Worm (Caenorhabditis elegans): ENCODE results near the gene set-14.
A peak's percentile ranks its signal among the peaks of the same experiment; 100 is the strongest.

set-14 gene

DNA sequence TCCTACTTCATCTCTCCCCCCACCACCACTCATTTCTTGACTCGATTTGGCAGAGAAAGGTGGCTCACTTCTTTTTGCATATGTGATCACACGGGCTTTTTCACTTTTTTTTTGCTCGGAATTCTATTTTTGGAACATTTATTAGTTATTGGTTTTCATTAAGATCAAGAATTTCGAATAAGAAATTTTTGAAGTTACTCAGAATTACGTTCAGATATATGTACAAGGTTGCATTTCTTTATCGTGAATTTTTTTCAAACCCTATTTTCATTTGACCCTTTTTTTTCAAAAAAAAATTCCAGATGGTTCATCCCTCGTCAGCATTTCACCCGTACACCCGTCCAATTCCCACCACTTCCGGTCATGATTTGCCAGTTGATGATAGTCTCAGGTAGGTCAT is 9.3 kb upstream of the set-14 start, which contains the start of gene ceh-62:
ceh-62 (plus strand) TSS at position 301 of the 400 bp plus-strand sequence.
- TF ChIP-seq aha-1 (tag) (peak; percentile 74), nhr-28 (tag; optimal IDR thresholded peaks at IDR 0.05) (no peak)

DNA sequence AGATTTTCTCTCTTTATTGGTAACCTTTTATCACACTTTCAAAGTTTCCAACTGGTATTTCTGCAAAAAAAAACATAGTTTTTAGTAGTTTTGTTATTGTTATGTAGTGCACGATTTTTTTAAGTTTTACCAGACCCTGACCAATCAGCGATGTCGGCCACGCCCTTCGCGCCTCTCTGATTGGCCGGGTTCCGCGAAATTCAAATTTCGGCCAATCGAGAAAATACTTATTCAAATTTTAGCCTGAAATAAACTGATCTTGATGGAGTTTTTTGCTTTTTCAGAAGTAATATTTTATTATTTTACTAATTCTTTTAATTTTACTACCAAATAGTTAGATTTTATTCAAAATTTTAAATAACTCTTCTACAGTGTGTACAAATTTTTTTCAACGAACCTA is 8.8 kb upstream of the set-14 start:
- no peak for TF ChIP-seq egl-27 (tag; optimal IDR thresholded peaks at IDR 0.05)
- TF ChIP-seq mdt-29 (GFP tag; IDR thresholded peaks at IDR 0.05), result no peak
- no peak for TF ChIP-seq tag-97 (GFP tag; IDR thresholded peaks at IDR 0.05)
- TF ChIP-seq tra-1 (GFP tag; IDR thresholded peaks at IDR 0.05), result no peak
- TF ChIP-seq F10B5.3 (tag; optimal IDR thresholded peaks at IDR 0.05), result no peak
- no peak for TF ChIP-seq nhr-10 (tag; optimal IDR thresholded peaks at IDR 0.05)
- no peak for TF ChIP-seq ceh-62 (tag; optimal IDR thresholded peaks at IDR 0.05)
- TF ChIP-seq daf-12 (tag; optimal IDR thresholded peaks at IDR 0.05), result no peak
- TF ChIP-seq T20F7.1 (GFP tag; optimal IDR thresholded peaks at IDR 0.05), result no peak
- no peak for TF ChIP-seq attf-4 (tag; optimal IDR thresholded peaks at IDR 0.05)
- TF ChIP-seq aha-1 (tag), result no peak

DNA sequence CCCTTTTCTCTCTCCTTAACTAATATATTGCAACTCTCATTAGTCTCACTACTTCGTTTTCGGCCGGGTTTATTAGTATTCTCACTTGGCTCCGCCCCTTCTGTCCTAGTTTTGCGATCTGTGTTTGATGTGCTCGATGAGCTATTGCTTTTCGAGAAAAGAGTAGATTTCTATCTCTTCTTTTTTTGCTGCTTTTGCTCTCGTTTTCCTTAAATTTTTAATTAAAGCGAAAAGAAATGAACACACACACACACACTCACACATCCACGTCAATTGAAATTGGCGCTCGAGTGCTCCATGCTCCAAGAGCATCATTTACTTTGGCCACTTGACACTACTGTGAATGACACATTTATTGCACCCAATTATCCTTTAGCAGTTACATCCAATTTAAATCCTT is 8.3 kb upstream of the set-14 start:
- TF ChIP-seq hif-1 (tag; optimal IDR thresholded peaks at IDR 0.05) (no peak), jun-1 (tag; optimal IDR thresholded peaks at IDR 0.05) (no peak), unc-39 (tag; optimal IDR thresholded peaks at IDR 0.05) (no peak), ztf-7 (tag; optimal IDR thresholded peaks at IDR 0.05) (no peak), gei-8 (GFP tag; optimal IDR thresholded peaks at IDR 0.05) (no peak), fos-1 (tag; optimal IDR thresholded peaks at IDR 0.05) (no peak), egl-27 (tag; optimal IDR thresholded peaks at IDR 0.05) (no peak), tag-97 (GFP tag; IDR thresholded peaks at IDR 0.05) (no peak), hlh-30 (tag; optimal IDR thresholded peaks at IDR 0.05; ENCODE audit: insufficient read depth) (no peak), Y105C5A.15 (GFP tag; IDR thresholded peaks at IDR 0.05) (no peak), nhr-42 (GFP tag; IDR thresholded peaks at IDR 0.05) (no peak), dmd-8 (GFP tag; IDR thresholded peaks at IDR 0.05) (no peak), hlh-11 (tag; optimal IDR thresholded peaks at IDR 0.05) (no peak), F49E8.2 (tag; optimal IDR thresholded peaks at IDR 0.05; ENCODE audit: borderline replicate concordance) (no peak), vab-7 (GFP tag; IDR thresholded peaks at IDR 0.05) (no peak), spr-3 (GFP tag; optimal IDR thresholded peaks at IDR 0.05) (no peak)

DNA sequence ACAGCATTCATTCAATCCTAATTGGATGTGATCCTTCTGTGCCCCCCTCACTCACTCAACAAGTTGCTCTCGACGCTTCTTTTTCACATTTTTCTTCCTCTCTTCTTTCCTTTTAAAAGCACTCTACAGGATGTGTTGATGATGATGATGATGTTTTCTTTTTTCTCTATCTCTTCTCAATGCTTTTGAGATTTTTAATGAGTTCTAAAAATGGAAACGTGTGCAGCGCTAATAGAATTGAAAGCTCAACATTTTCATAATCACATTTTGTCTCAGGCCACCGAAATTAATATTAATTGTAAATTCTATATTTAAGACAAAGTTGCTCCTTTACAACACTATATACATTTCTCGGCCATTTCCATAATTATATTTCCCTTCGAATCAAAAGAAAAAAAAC is 4.1 kb upstream of the set-14 start:
- TF ChIP-seq php-3 (GFP tag; IDR thresholded peaks at IDR 0.05), result no peak
- no peak for TF ChIP-seq daf-12 (tag; optimal IDR thresholded peaks at IDR 0.05)
- no peak for TF ChIP-seq unc-39 (tag; optimal IDR thresholded peaks at IDR 0.05)
- no peak for TF ChIP-seq nhr-42 (GFP tag; IDR thresholded peaks at IDR 0.05)
- TF ChIP-seq nhr-10 (tag; optimal IDR thresholded peaks at IDR 0.05), result no peak
- peak in 1 of 2 experiments; percentile 1 for TF ChIP-seq lsy-2 (tag; optimal IDR thresholded peaks at IDR 0.05)
- TF ChIP-seq nhr-11 (tag; optimal IDR thresholded peaks at IDR 0.05), result no peak
- peak in 1 of 2 experiments; percentile 11 for TF ChIP-seq unc-62 (GFP tag; optimal IDR thresholded peaks at IDR 0.05 in 1 of 2)
- no peak for TF ChIP-seq unc-62 (tag; optimal IDR thresholded peaks at IDR 0.05)
- TF ChIP-seq saeg-2 (GFP tag; IDR thresholded peaks at IDR 0.05), result no peak
- peak; percentile 81 for TF ChIP-seq aha-1 (tag)
- no peak for TF ChIP-seq ceh-28 (tag; optimal IDR thresholded peaks at IDR 0.05)
- TF ChIP-seq mes-2 (tag; optimal IDR thresholded peaks at IDR 0.05; ENCODE audit: poor library complexity, severe bottlenecking), result no peak

DNA sequence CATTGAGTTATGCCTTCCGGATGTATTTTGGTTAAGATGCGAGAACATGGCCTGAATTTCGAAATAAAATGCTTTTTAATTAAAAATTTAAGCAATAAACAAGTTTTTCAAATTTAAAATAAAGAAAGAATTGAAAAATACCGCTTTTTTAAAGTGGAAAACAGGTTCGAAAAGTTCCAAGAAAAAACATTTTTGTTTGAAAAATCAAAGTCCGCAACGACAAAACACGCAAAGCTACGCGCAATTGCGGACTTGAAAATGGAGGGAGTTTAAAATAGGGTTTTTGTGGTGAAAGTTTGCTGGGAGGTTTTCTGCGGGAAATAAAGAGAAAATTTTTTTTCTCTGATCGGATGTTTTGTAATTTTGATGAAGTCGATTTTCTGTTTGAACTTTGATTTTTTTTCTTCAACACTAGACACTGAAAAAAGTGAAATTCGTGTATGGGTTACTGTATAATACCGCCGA is 2.4 kb upstream of the set-14 start, which contains the start of gene npp-19:
npp-19 (minus strand) TSS at position 51 of the 465 bp plus-strand sequence.
- TF ChIP-seq aha-1 (tag) (peak; percentile 93), mes-2 (tag; optimal IDR thresholded peaks at IDR 0.05; ENCODE audit: poor library complexity, severe bottlenecking) (peak; percentile 83), R02D3.7 (tag; optimal IDR thresholded peaks at IDR 0.05) (no peak), lin-38 (GFP tag; IDR thresholded peaks at IDR 0.05) (peak; percentile 74), nhr-77 (tag; optimal IDR thresholded peaks at IDR 0.05) (peak; percentile 35), hmg-1.1 (GFP tag; IDR thresholded peaks at IDR 0.05) (peak; percentile 54; the same call in 1 of the 2 replicates), php-3 (GFP tag; IDR thresholded peaks at IDR 0.05) (no peak), nhr-11 (tag; optimal IDR thresholded peaks at IDR 0.05) (peak; percentile 14), lsy-2 (tag; optimal IDR thresholded peaks at IDR 0.05) (peak in 1 of 2 experiments; percentile 86), dpl-1 (GFP tag; optimal IDR thresholded peaks at IDR 0.05) (peak; percentile 99), nhr-102 (tag; optimal IDR thresholded peaks at IDR 0.05) (no peak), nhr-6 (tag; optimal IDR thresholded peaks at IDR 0.05) (peak; percentile 32), dmd-6 (GFP tag; IDR thresholded peaks at IDR 0.05) (peak; percentile 35; the same call in 1 of the 2 replicates), zfp-3 (GFP tag; conservative IDR thresholded peaks at IDR 0.05) (no peak), pha-4 (GFP tag; IDR thresholded peaks at IDR 0.05) (0 out of 2 replicates have a peak, but pooled peaks have one; percentile 51), pha-4 (tag; optimal IDR thresholded peaks at IDR 0.05) (peak; percentile 59), mep-1 (tag; optimal IDR thresholded peaks at IDR 0.05) (peak; percentile 57)

Measured in whole organism, L4 larva.